Worm (Caenorhabditis elegans) whole organism, L3 larva: ENCODE data around the gene nhl-3.

ENCODE experiments used
- ZK546.5 ChIP-seq: sonication (generic microtip); optimal IDR thresholded peaks from 2 replicates; lab custom pipeline; 2017; ENCODE audit warnings: missing biosample characterization, missing genetic modification characterization
- ama-1 ChIP-seq: fragments of 150-350 bp; optimal IDR thresholded peaks from 2 replicates; lab custom pipeline; 2018
- ceh-28 ChIP-seq: fragments of 150-350 bp; optimal IDR thresholded peaks from 2 replicates; lab custom pipeline; 2014; ENCODE audit warnings: missing biosample characterization, missing genetic modification reagents, missing genetic modification characterization
- ceh-82 ChIP-seq: fragments of 150-350 bp; optimal IDR thresholded peaks from 2 replicates; lab custom pipeline; 2014; ENCODE audit warnings: missing biosample characterization, missing genetic modification characterization
- ceh-9 ChIP-seq: sonication (generic microtip); optimal IDR thresholded peaks from 2 replicates; lab custom pipeline; 2018; ENCODE audit warnings: missing biosample characterization, missing genetic modification characterization
- elt-1 ChIP-seq: fragments of 150-350 bp; optimal IDR thresholded peaks from 2 replicates; lab custom pipeline; 2014; ENCODE audit warnings: missing biosample characterization, missing genetic modification characterization
- elt-2 ChIP-seq: sonication (generic microtip); optimal IDR thresholded peaks from 2 replicates; lab custom pipeline; 2016; ENCODE audit warnings: missing genetic modification reagents, mild to moderate bottlenecking, missing genetic modification characterization, missing compliant biosample characterization
- elt-3 ChIP-seq, 3 experiments: fragments of 150-350 bp in 1 of 3; sonication (generic microtip) in 2 of 3; optimal IDR thresholded peaks; 2 replicates in 2 of 3; 4 replicates in 1 of 3; lab custom pipeline; 2014 to 2017; ENCODE audit warnings: missing biosample characterization in 3 of 3, missing genetic modification characterization in 3 of 3
- eor-1 ChIP-seq, 2 experiments: fragments of 150-350 bp; optimal IDR thresholded peaks; 2 replicates each; lab custom pipeline; 2014 to 2018; ENCODE audit warnings: missing biosample characterization in 2 of 2, missing genetic modification characterization in 2 of 2
- fkh-2 ChIP-seq: fragments of 150-350 bp; optimal IDR thresholded peaks from 2 replicates; lab custom pipeline; 2014; ENCODE audit warnings: missing biosample characterization, missing genetic modification reagents, missing genetic modification characterization
- fos-1 ChIP-seq: fragments of 150-350 bp; optimal IDR thresholded peaks from 2 replicates; lab custom pipeline; 2014; ENCODE audit warnings: missing biosample characterization, missing genetic modification characterization
- hmg-11 ChIP-seq: sonication (generic microtip); optimal IDR thresholded peaks from 2 replicates; lab custom pipeline; 2016; ENCODE audit warnings: missing genetic modification characterization, missing compliant biosample characterization
- jun-1 ChIP-seq: fragments of 150-350 bp; optimal IDR thresholded peaks from 2 replicates; lab custom pipeline; 2014; ENCODE audit warnings: missing biosample characterization, missing genetic modification reagents, missing genetic modification characterization
- lin-15B ChIP-seq: fragments of 150-350 bp; optimal IDR thresholded peaks from 2 replicates; lab custom pipeline; 2014; ENCODE audit warnings: missing biosample characterization, missing genetic modification characterization
- lin-39 ChIP-seq: fragments of 150-350 bp; optimal IDR thresholded peaks from 2 replicates; lab custom pipeline; 2018; ENCODE audit warnings: missing biosample characterization, missing genetic modification reagents, missing genetic modification characterization
- lsy-12 ChIP-seq: sonication (generic microtip); optimal IDR thresholded peaks from 2 replicates; lab custom pipeline; 2016; ENCODE audit warnings: mild to moderate bottlenecking, missing genetic modification characterization, missing compliant biosample characterization
- mdl-1 ChIP-seq: fragments of 150-350 bp; optimal IDR thresholded peaks from 2 replicates; lab custom pipeline; 2014; ENCODE audit warnings: missing biosample characterization, missing genetic modification characterization
- nfya-1 ChIP-seq: sonication (generic microtip); optimal IDR thresholded peaks from 2 replicates; lab custom pipeline; 2017; ENCODE audit warnings: missing genetic modification characterization, mild to moderate bottlenecking, missing compliant biosample characterization, antibody characterized with exemption, moderate library complexity; ENCODE audit not compliant: insufficient read depth
- nhr-11 ChIP-seq: fragments of 150-350 bp; optimal IDR thresholded peaks from 2 replicates; lab custom pipeline; 2014; ENCODE audit warnings: missing biosample characterization, missing genetic modification characterization
- nhr-12 ChIP-seq: fragments of 150-350 bp; optimal IDR thresholded peaks from 2 replicates; lab custom pipeline; 2014; ENCODE audit warnings: missing biosample characterization, missing genetic modification characterization
- nhr-23 ChIP-seq: fragments of 150-350 bp; optimal IDR thresholded peaks from 2 replicates; lab custom pipeline; 2014; ENCODE audit warnings: missing biosample characterization, missing genetic modification reagents, missing genetic modification characterization
- nhr-237 ChIP-seq: fragments of 150-350 bp; optimal IDR thresholded peaks from 2 replicates; lab custom pipeline; 2014; ENCODE audit warnings: missing biosample characterization, missing genetic modification characterization
- nhr-25 ChIP-seq: sonication (generic microtip); optimal IDR thresholded peaks from 2 replicates; lab custom pipeline; 2017; ENCODE audit warnings: missing biosample characterization, missing genetic modification characterization
- nhr-28 ChIP-seq: fragments of 150-350 bp; optimal IDR thresholded peaks from 2 replicates; lab custom pipeline; 2014; ENCODE audit warnings: missing biosample characterization, missing genetic modification characterization
- nhr-43 ChIP-seq: sonication (generic microtip); optimal IDR thresholded peaks from 2 replicates; lab custom pipeline; 2016; ENCODE audit warnings: mild to moderate bottlenecking, missing genetic modification characterization, missing compliant biosample characterization; ENCODE audit not compliant: poor library complexity, severe bottlenecking
- nhr-67 ChIP-seq: fragments of 150-350 bp; optimal IDR thresholded peaks from 2 replicates; lab custom pipeline; 2014; ENCODE audit warnings: missing biosample characterization, missing genetic modification characterization
- pha-4 ChIP-seq: fragments of 150-350 bp; optimal IDR thresholded peaks from 2 replicates; lab custom pipeline; 2014; ENCODE audit warnings: missing biosample characterization, missing genetic modification reagents, missing genetic modification characterization
- sea-2 ChIP-seq: fragments of 150-350 bp; sonication (generic microtip); optimal IDR thresholded peaks from 4 replicates; lab custom pipeline; 2014; ENCODE audit warnings: missing biosample characterization, missing genetic modification reagents, missing genetic modification characterization
- skn-1 ChIP-seq: fragments of 150-350 bp; optimal IDR thresholded peaks from 2 replicates; lab custom pipeline; 2014; ENCODE audit warnings: missing biosample characterization, missing genetic modification characterization
- snpc-4 ChIP-seq: fragments of 150-350 bp; optimal IDR thresholded peaks from 2 replicates; lab custom pipeline; 2014; ENCODE audit warnings: missing biosample characterization, missing genetic modification characterization
- unc-39 ChIP-seq: sonication (generic microtip); optimal IDR thresholded peaks from 4 replicates; lab custom pipeline; 2017; ENCODE audit warnings: missing biosample characterization, missing genetic modification characterization
- unc-62 ChIP-seq: fragments of 150-350 bp; sonication (generic microtip); optimal IDR thresholded peaks from 4 replicates; lab custom pipeline; 2014; ENCODE audit warnings: missing biosample characterization, missing genetic modification reagents, missing genetic modification characterization
- zag-1 ChIP-seq: fragments of 150-350 bp; optimal IDR thresholded peaks from 2 replicates; lab custom pipeline; 2014; ENCODE audit warnings: missing biosample characterization, missing genetic modification characterization
- ztf-11 ChIP-seq: fragments of 150-350 bp; optimal IDR thresholded peaks from 2 replicates; lab custom pipeline; 2014; ENCODE audit warnings: missing biosample characterization, missing genetic modification characterization
- ztf-4 ChIP-seq: fragments of 150-350 bp; optimal IDR thresholded peaks from 2 replicates; lab custom pipeline; 2014; ENCODE audit warnings: missing biosample characterization, missing genetic modification characterization

nhl-3 gene

ce11 chrII:627913-628312 is 26.0 kb upstream of the nhl-3 start:
- TF ChIP-seq nhr-23 (tag; lab: Kevin White, UChicago) (no peak), snpc-4 (no peak), elt-1 (tag; lab: Kevin White, UChicago) (no peak), nhr-237 (tag; lab: Kevin White, UChicago) (no peak), nhr-11 (tag; lab: Kevin White, UChicago) (no peak), skn-1 (tag; lab: Kevin White, UChicago) (no peak), lin-39 (tag; lab: Kevin White, UChicago) (no peak), ZK546.5 (tag; lab: Kevin White, UChicago) (no peak), lin-15B (tag; lab: Kevin White, UChicago) (no peak), lsy-12 (tag; lab: Kevin White, UChicago) (no peak), nhr-67 (tag; lab: Kevin White, UChicago) (no peak), ama-1 (no peak), pha-4 (tag; lab: Kevin White, UChicago) (no peak), mdl-1 (tag; lab: Kevin White, UChicago) (no peak), nhr-43 (tag; lab: Kevin White, UChicago) (no peak), zag-1 (tag; lab: Kevin White, UChicago) (no peak), ceh-82 (tag; lab: Kevin White, UChicago) (no peak)

- TF ChIP-seq ceh-28: no peak
- no peak for TF ChIP-seq lin-39 (tag; lab: Kevin White, UChicago)
- no peak for TF ChIP-seq nhr-23 (tag; lab: Kevin White, UChicago)
- TF ChIP-seq eor-1 (tag; optimal IDR thresholded peaks at IDR 0.05; lab: Kevin White, UChicago): no peak
- TF ChIP-seq ceh-9 (tag; lab: Kevin White, UChicago): no peak
- TF ChIP-seq nfya-1 (tag; lab: Kevin White, UChicago): no peak
- TF ChIP-seq ceh-82 (tag; lab: Kevin White, UChicago): no peak
- TF ChIP-seq nhr-43 (tag; lab: Kevin White, UChicago): no peak
- no peak for TF ChIP-seq fos-1 (tag; lab: Kevin White, UChicago)
- TF ChIP-seq unc-62 (GFP tag; lab: Kevin White, UChicago): no peak
- TF ChIP-seq lsy-12 (tag; lab: Kevin White, UChicago): no peak
- TF ChIP-seq elt-3 (tag; optimal IDR thresholded peaks at IDR 0.05; lab: Kevin White, UChicago): no peak
- no peak for TF ChIP-seq ama-1
- TF ChIP-seq unc-39 (tag; lab: Kevin White, UChicago): no peak
- TF ChIP-seq jun-1 (tag; lab: Kevin White, UChicago): no peak
- no peak for TF ChIP-seq snpc-4
- TF ChIP-seq hmg-11 (tag; lab: Kevin White, UChicago): no peak
Observed at ce11 chrII:627205-627604, 25.3 kb upstream of the nhl-3 start, which contains the start of gene arrd-1. Gene arrd-1 (plus strand): TSS chrII:627505.

- TF ChIP-seq nhr-23 (tag; lab: Kevin White, UChicago) (peak; percentile 72), ceh-28 (no peak), hmg-11 (tag; lab: Kevin White, UChicago) (peak; percentile 86), jun-1 (tag; lab: Kevin White, UChicago) (peak; percentile 8), nfya-1 (tag; lab: Kevin White, UChicago) (peak; percentile 33), pha-4 (tag; lab: Kevin White, UChicago) (peak; percentile 65), skn-1 (tag; lab: Kevin White, UChicago) (no peak), lin-39 (tag; lab: Kevin White, UChicago) (peak; percentile 41), nhr-25 (peak; percentile 48)
Observed at ce11 chrII:625926-626325, 24.0 kb upstream of the nhl-3 start.

- TF ChIP-seq elt-2: no peak
- TF ChIP-seq ztf-4 (tag; lab: Kevin White, UChicago): no peak
- no peak for TF ChIP-seq ZK546.5 (tag; lab: Kevin White, UChicago)
- TF ChIP-seq sea-2 (GFP tag; lab: Kevin White, UChicago): no peak
- no peak for TF ChIP-seq nhr-28 (tag; lab: Kevin White, UChicago)
- no peak for TF ChIP-seq nhr-12 (tag; lab: Kevin White, UChicago)
- no peak for TF ChIP-seq ztf-11 (tag; lab: Kevin White, UChicago)
- no peak for TF ChIP-seq skn-1 (tag; lab: Kevin White, UChicago)
- TF ChIP-seq snpc-4: no peak
- no peak for TF ChIP-seq ceh-82 (tag; lab: Kevin White, UChicago)
- TF ChIP-seq nhr-23 (tag; lab: Kevin White, UChicago): no peak
- no peak for TF ChIP-seq ama-1
- no peak for TF ChIP-seq zag-1 (tag; lab: Kevin White, UChicago)
- TF ChIP-seq ceh-28: no peak
- no peak for TF ChIP-seq fkh-2 (tag; lab: Kevin White, UChicago)
- TF ChIP-seq nhr-11 (tag; lab: Kevin White, UChicago): no peak
- TF ChIP-seq jun-1 (tag; lab: Kevin White, UChicago): no peak
Observed at ce11 chrII:624443-624842, 22.5 kb upstream of the nhl-3 start, which contains the start of gene T04B8.5. Gene T04B8.5 (minus strand): TSS chrII:624543.
